Fruit fly (Drosophila melanogaster) whole organism, prepupa: ENCODE results near the gene Osi10a.

Experiments used
- Blimp-1 ChIP-seq: fragments of 200-800 bp; sonication (Bioruptor generic); optimal IDR thresholded peaks from 3 replicates; lab custom pipeline; 2017; ENCODE audit warnings: missing biosample characterization, missing genetic modification characterization, mild to moderate bottlenecking, moderate library complexity, missing genetic modification reagents
- CG10669 ChIP-seq: fragments of 200-800 bp; sonication (Bioruptor generic); optimal IDR thresholded peaks from 3 replicates; lab custom pipeline; 2018; ENCODE audit warnings: missing biosample characterization, mild to moderate bottlenecking, missing genetic modification characterization, moderate library complexity
- CG11294 ChIP-seq: fragments of 200-800 bp; sonication (Bioruptor generic); IDR thresholded peaks from 2 replicates; pipeline ENCODE4 v1.3.6; 2022; ENCODE audit warnings: missing biosample characterization, missing genetic modification characterization
- CG3032 ChIP-seq: fragments of 200-800 bp; optimal IDR thresholded peaks from 2 replicates; lab custom pipeline; 2019; ENCODE audit warnings: missing biosample characterization, mild to moderate bottlenecking, missing genetic modification characterization, moderate library complexity
- CG9139 ChIP-seq: fragments of 200-800 bp; sonication (Bioruptor generic); optimal IDR thresholded peaks from 3 replicates; lab custom pipeline; 2017; ENCODE audit warnings: missing biosample characterization, mild to moderate bottlenecking, missing genetic modification characterization
- Hr39 ChIP-seq: fragments of 200-800 bp; sonication (Bioruptor generic); optimal IDR thresholded peaks from 2 replicates; lab custom pipeline; 2016; ENCODE audit warnings: missing biosample characterization, missing genetic modification characterization
- OdsH ChIP-seq: fragments of 200-800 bp; sonication (Bioruptor generic); optimal IDR thresholded peaks from 3 replicates; lab custom pipeline; 2016; ENCODE audit warnings: missing biosample characterization, missing genetic modification characterization
- cyc ChIP-seq: fragments of 200-800 bp; sonication (Bioruptor generic); optimal IDR thresholded peaks from 3 replicates; lab custom pipeline; 2016; ENCODE audit warnings: missing biosample characterization, missing genetic modification characterization
- dsx ChIP-seq: fragments of 200-800 bp; optimal IDR thresholded peaks from 3 replicates; lab custom pipeline; 2019; ENCODE audit warnings: missing biosample characterization, mild to moderate bottlenecking, missing genetic modification characterization, moderate library complexity; ENCODE audit not compliant: poor library complexity, severe bottlenecking
- fkh ChIP-seq: fragments of 200-800 bp; sonication (Bioruptor generic); optimal IDR thresholded peaks from 3 replicates; lab custom pipeline; 2017; ENCODE audit warnings: missing biosample characterization, mild to moderate bottlenecking, missing genetic modification characterization, moderate library complexity
- salr ChIP-seq, 2 experiments: fragments of 200-800 bp; sonication (Bioruptor generic); optimal IDR thresholded peaks; 3 replicates each; lab custom pipeline; 2016 to 2018; ENCODE audit warnings: missing biosample characterization in 2 of 2, missing genetic modification characterization in 2 of 2, mild to moderate bottlenecking in 1 of 2

DNA sequence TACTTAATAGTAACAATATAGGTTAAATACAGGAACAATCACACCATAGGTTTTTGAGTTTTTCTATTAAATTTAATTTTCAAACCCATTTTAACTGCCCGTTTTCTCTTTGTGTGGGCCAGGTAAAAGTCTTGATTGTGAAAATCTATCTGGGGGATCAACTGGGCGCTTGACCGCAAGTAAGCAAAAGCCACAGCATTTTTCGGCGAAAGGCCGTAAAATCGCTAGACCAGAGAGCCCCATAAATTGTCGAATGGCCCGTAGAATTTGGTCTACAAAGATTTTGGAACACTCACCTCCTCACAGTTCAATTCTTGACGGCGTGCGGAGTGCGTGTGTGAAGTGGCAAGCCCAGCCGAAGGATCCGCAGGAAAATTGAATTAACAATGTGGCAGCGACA, 23.7 kb downstream of the Osi10a start, which contains the start of gene CG15594:
- TF ChIP-seq cyc: no peak
- TF ChIP-seq salr (GFP tag; optimal IDR thresholded peaks at IDR 0.05; lab: Kevin White, UChicago): no peak
- TF ChIP-seq Blimp-1 (GFP tag; lab: Kevin White, UChicago): no peak
- TF ChIP-seq fkh: no peak
- no peak for TF ChIP-seq CG3032 (tag; lab: Kevin White, UChicago)
- no peak for TF ChIP-seq OdsH
- TF ChIP-seq CG11294 (GFP tag; lab: Robert Waterston, UW): no peak
- no peak for TF ChIP-seq dsx (GFP tag; lab: Kevin White, UChicago)
- TF ChIP-seq CG9139: no peak
- no peak for TF ChIP-seq Hr39
- no peak for TF ChIP-seq CG10669 (GFP tag; lab: Kevin White, UChicago)
